Worm (Caenorhabditis elegans) whole organism, late embryonic: ENCODE data around the gene T03D8.6.

Experiments
- T23F11.4 ChIP-seq: fragments of 200-800 bp; sonication (Bioruptor generic); optimal IDR thresholded peaks from 2 replicates; lab custom pipeline; 2018; ENCODE audit warnings: mild to moderate bottlenecking, missing genetic modification characterization, missing compliant biosample characterization
- Y22D7AL.16 ChIP-seq: sonication (generic microtip); optimal IDR thresholded peaks from 2 replicates; lab custom pipeline; 2016; ENCODE audit warnings: missing genetic modification characterization, missing compliant biosample characterization
- ama-1 ChIP-seq: fragments of 150-350 bp; optimal IDR thresholded peaks from 2 replicates; lab custom pipeline; 2014
- ceh-22 ChIP-seq: sonication (generic microtip); optimal IDR thresholded peaks from 2 replicates; lab custom pipeline; 2017; ENCODE audit warnings: missing biosample characterization, missing genetic modification characterization
- ceh-45 ChIP-seq: fragments of 200-800 bp; sonication (Bioruptor generic); IDR thresholded peaks from 2 replicates; pipeline ENCODE4 v1.3.6; 2022; ENCODE audit warnings: missing genetic modification reagents, missing genetic modification characterization, missing compliant biosample characterization
- ceh-48 ChIP-seq: sonication (generic microtip); optimal IDR thresholded peaks from 2 replicates; lab custom pipeline; 2016; ENCODE audit warnings: missing genetic modification characterization, inconsistent platforms, missing compliant biosample characterization
- dmd-4 ChIP-seq: sonication (generic microtip); optimal IDR thresholded peaks from 2 replicates; lab custom pipeline; 2016; ENCODE audit warnings: borderline replicate concordance, missing genetic modification characterization, missing compliant biosample characterization
- fkh-10 ChIP-seq: fragments of 150-350 bp; optimal IDR thresholded peaks from 2 replicates; lab custom pipeline; 2014; ENCODE audit warnings: missing biosample characterization, missing genetic modification reagents, missing genetic modification characterization
- nfya-1 ChIP-seq: sonication (generic microtip); optimal IDR thresholded peaks from 2 replicates; lab custom pipeline; 2017; ENCODE audit warnings: missing genetic modification characterization, mild to moderate bottlenecking, missing compliant biosample characterization, antibody characterized with exemption, moderate library complexity
- pax-1 ChIP-seq: fragments of 150-350 bp; optimal IDR thresholded peaks from 2 replicates; lab custom pipeline; 2014; ENCODE audit warnings: missing biosample characterization, missing genetic modification characterization
- pha-4 ChIP-seq: fragments of 150-350 bp; optimal IDR thresholded peaks from 2 replicates; lab custom pipeline; 2018; ENCODE audit warnings: missing biosample characterization, missing genetic modification reagents, missing genetic modification characterization
- zip-5 ChIP-seq: sonication (generic microtip); optimal IDR thresholded peaks from 2 replicates; lab custom pipeline; 2016; ENCODE audit warnings: missing genetic modification characterization, missing compliant biosample characterization

- TF ChIP-seq ama-1 (lab: Kevin White, UChicago): no peak
- TF ChIP-seq Y22D7AL.16 (tag; lab: Kevin White, UChicago): peak; percentile 10
- no peak for TF ChIP-seq zip-5
- TF ChIP-seq pax-1 (tag; lab: Kevin White, UChicago): peak; percentile 75
- TF ChIP-seq pha-4 (tag; lab: Kevin White, UChicago): peak; percentile 100
- no peak for TF ChIP-seq dmd-4 (tag; lab: Kevin White, UChicago)
- TF ChIP-seq ceh-22 (tag; lab: Kevin White, UChicago): peak; percentile 85
- TF ChIP-seq ceh-48 (tag; lab: Kevin White, UChicago): no peak
- TF ChIP-seq nfya-1 (tag; lab: Kevin White, UChicago): peak; percentile 90
- no peak for TF ChIP-seq ceh-45 (GFP tag; lab: Robert Waterston, UW)
- TF ChIP-seq fkh-10 (GFP tag; lab: Kevin White, UChicago): no peak
- TF ChIP-seq T23F11.4 (GFP tag; lab: Kevin White, UChicago): no peak
Observed at ce11 chrV:20778257-20778697, 41.9 kb downstream of the T03D8.6 start.
